Worm (Caenorhabditis elegans): ENCODE measurements around the gene appg-1.

appg-1 gene

ce11 chrII:10300082-10300749 is 25.6 kb upstream of the appg-1 start, which contains the start of gene nep-26:
Gene nep-26 (minus strand): TSS chrII:10300132.
- TF ChIP-seq unc-62 (GFP tag; optimal IDR thresholded peaks at IDR 0.05): peak; percentile 54
- no peak for TF ChIP-seq ceh-83 (GFP tag; optimal IDR thresholded peaks at IDR 0.05)
- TF ChIP-seq zip-8 (tag; optimal IDR thresholded peaks at IDR 0.05): peak; percentile 16

DNA sequence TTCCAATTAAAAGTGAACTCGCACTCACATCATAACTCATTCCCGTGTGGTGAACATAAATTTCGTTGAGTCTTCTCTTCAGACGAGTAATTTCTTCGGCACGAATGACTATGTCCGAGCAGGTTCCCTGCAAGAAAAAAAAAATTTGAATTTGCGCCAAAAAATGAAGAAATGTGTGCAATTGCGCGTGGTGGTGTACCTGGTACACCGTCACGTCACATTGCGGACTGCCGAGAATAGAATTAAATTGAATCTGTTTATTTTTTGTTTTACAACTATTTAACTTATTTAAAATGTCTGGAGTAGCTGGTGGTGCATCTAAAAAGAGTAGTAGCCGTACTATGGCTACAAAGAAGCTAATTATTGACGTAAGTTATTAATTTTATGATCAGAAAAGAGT is 24.9 kb upstream of the appg-1 start, which contains the start of gene mdt-22:
Gene mdt-22, plus strand, starts transcription at position 263 of the 400 bp plus-strand sequence.
- TF ChIP-seq tbx-8 (GFP tag; optimal IDR thresholded peaks at IDR 0.05) (no peak), nhr-2 (tag; optimal IDR thresholded peaks at IDR 0.05) (peak; percentile 2), M03D4.4 (tag; optimal IDR thresholded peaks at IDR 0.05) (peak; percentile 66), unc-120 (tag; optimal IDR thresholded peaks at IDR 0.05; ENCODE audit: poor library complexity, severe bottlenecking) (peak; percentile 96), ceh-39 (tag; optimal IDR thresholded peaks at IDR 0.05) (peak; percentile 28), pha-4 (tag; optimal IDR thresholded peaks at IDR 0.05) (peak; percentile 59), unc-62 (GFP tag; optimal IDR thresholded peaks at IDR 0.05) (no peak), sem-2 (GFP tag; optimal IDR thresholded peaks at IDR 0.05) (no peak), mls-2 (tag; optimal IDR thresholded peaks at IDR 0.05) (peak; percentile 39), elt-3 (tag; optimal IDR thresholded peaks at IDR 0.05) (peak; percentile 6), lsy-2 (tag; optimal IDR thresholded peaks at IDR 0.05) (peak; percentile 81), hlh-1 (tag; optimal IDR thresholded peaks at IDR 0.05) (peak; percentile 68), mep-1 (tag; optimal IDR thresholded peaks at IDR 0.05) (peak; percentile 89), bed-3 (GFP tag; optimal IDR thresholded peaks at IDR 0.05) (no peak), ceh-43 (GFP tag; optimal IDR thresholded peaks at IDR 0.05) (peak; percentile 26), ceh-83 (GFP tag; optimal IDR thresholded peaks at IDR 0.05) (no peak), drap-1 (GFP tag; optimal IDR thresholded peaks at IDR 0.05) (peak; percentile 70), cnd-1 (tag; optimal IDR thresholded peaks at IDR 0.05) (peak; percentile 28), zip-8 (tag; optimal IDR thresholded peaks at IDR 0.05) (no peak), nhr-237 (tag; optimal IDR thresholded peaks at IDR 0.05) (peak; percentile 52), sptf-1 (tag; optimal IDR thresholded peaks at IDR 0.05) (peak; percentile 72), ces-1 (GFP tag; optimal IDR thresholded peaks at IDR 0.05) (peak; percentile 92), lin-13 (tag; optimal IDR thresholded peaks at IDR 0.05) (peak; percentile 81), nhr-76 (tag; optimal IDR thresholded peaks at IDR 0.05) (no peak)

DNA sequence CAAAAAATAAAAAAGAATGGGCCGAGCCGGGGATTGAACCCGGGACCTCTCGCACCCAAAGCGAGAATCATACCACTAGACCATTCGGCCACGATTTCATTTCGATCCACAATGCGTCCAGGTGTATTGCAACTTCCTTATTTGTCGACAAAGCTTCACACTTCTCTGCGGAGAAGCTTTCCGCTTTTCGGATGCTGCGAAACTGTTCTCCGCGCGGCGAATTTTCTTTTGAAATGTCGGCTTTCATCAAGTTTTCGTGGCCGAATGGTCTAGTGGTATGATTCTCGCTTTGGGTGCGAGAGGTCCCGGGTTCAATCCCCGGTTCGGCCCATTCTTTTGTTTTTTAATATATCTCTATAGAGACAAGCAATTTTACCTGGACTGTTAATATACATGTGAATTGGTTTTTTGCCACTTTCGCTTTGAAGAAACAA is 23.7 kb upstream of the appg-1 start:
- peak; percentile 41 for TF ChIP-seq sptf-1 (tag; optimal IDR thresholded peaks at IDR 0.05)

- TF ChIP-seq zip-8 (tag; optimal IDR thresholded peaks at IDR 0.05) (peak; percentile 17), bed-3 (GFP tag; optimal IDR thresholded peaks at IDR 0.05) (no peak), ceh-83 (GFP tag; optimal IDR thresholded peaks at IDR 0.05) (no peak), ces-1 (GFP tag; optimal IDR thresholded peaks at IDR 0.05) (no peak), nhr-28 (tag; optimal IDR thresholded peaks at IDR 0.05) (no peak), ceh-39 (tag; optimal IDR thresholded peaks at IDR 0.05) (no peak)
Observed at ce11 chrII:10302646-10303045, 23.2 kb upstream of the appg-1 start, which contains the start of gene clpp-1. Gene clpp-1 (minus strand): TSS chrII:10302842.

DNA sequence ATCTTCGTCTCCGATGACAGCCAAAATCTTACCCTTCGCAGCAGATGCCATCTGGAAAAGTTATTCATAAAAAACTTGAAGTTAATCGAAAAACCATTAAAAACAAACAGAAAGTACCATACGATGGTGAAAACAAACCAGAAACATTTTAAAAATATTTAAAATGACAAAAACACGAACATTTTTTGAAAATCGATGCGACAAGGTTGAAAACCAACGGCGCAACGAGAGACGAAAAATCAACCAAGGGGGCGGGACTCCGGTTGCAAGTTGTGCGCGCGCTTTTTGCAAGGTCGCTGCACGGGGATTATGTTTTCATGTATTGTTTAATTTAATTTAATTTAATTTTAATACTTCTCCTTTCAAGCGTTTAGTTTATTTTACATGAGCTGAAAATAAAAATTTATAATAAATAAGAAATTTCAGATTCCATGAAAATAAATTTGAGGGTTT is 22.2 kb upstream of the appg-1 start, which contains the start of gene vha-9:
Gene vha-9, minus strand, starts transcription at position 51 of the 453 bp plus-strand sequence.
- TF ChIP-seq tbx-8 (GFP tag; optimal IDR thresholded peaks at IDR 0.05): no peak
- TF ChIP-seq nhr-12 (tag; optimal IDR thresholded peaks at IDR 0.05): no peak
- no peak for TF ChIP-seq ceh-83 (GFP tag; optimal IDR thresholded peaks at IDR 0.05)
- peak; percentile 13 for TF ChIP-seq M03D4.4 (tag; optimal IDR thresholded peaks at IDR 0.05)
- TF ChIP-seq elt-3 (tag; optimal IDR thresholded peaks at IDR 0.05): no peak
- peak; percentile 3 for TF ChIP-seq nhr-2 (tag; optimal IDR thresholded peaks at IDR 0.05)
- no peak for TF ChIP-seq sem-2 (GFP tag; optimal IDR thresholded peaks at IDR 0.05)
- no peak for TF ChIP-seq drap-1 (GFP tag; optimal IDR thresholded peaks at IDR 0.05)
- no peak for TF ChIP-seq ceh-39 (tag; optimal IDR thresholded peaks at IDR 0.05)
- TF ChIP-seq unc-39 (tag; optimal IDR thresholded peaks at IDR 0.05): no peak
- TF ChIP-seq lin-13 (tag; optimal IDR thresholded peaks at IDR 0.05): no peak
- no peak for TF ChIP-seq flh-1 (GFP tag; optimal IDR thresholded peaks at IDR 0.05)
- TF ChIP-seq mep-1 (tag; optimal IDR thresholded peaks at IDR 0.05): peak; percentile 56
- peak; percentile 7 for TF ChIP-seq pha-4 (tag; optimal IDR thresholded peaks at IDR 0.05)
- peak; percentile 11 for TF ChIP-seq bed-3 (GFP tag; optimal IDR thresholded peaks at IDR 0.05)
- no peak for TF ChIP-seq nhr-28 (tag; optimal IDR thresholded peaks at IDR 0.05)
- TF ChIP-seq blmp-1 (tag; optimal IDR thresholded peaks at IDR 0.05): no peak
- peak; percentile 91 for TF ChIP-seq ces-1 (GFP tag; optimal IDR thresholded peaks at IDR 0.05)
- TF ChIP-seq cnd-1 (tag; optimal IDR thresholded peaks at IDR 0.05): no peak
- TF ChIP-seq unc-62 (GFP tag; optimal IDR thresholded peaks at IDR 0.05): no peak
- TF ChIP-seq zip-8 (tag; optimal IDR thresholded peaks at IDR 0.05): no peak
- TF ChIP-seq elt-1 (tag; optimal IDR thresholded peaks at IDR 0.05; ENCODE audit: borderline replicate concordance, insufficient read depth): no peak
- TF ChIP-seq mab-5 (tag; optimal IDR thresholded peaks at IDR 0.05): no peak
- TF ChIP-seq snpc-4 (tag; optimal IDR thresholded peaks at IDR 0.05): no peak
- no peak for TF ChIP-seq ztf-11 (tag; optimal IDR thresholded peaks at IDR 0.05)
- TF ChIP-seq nhr-237 (tag; optimal IDR thresholded peaks at IDR 0.05): no peak
- TF ChIP-seq lsy-2 (tag; optimal IDR thresholded peaks at IDR 0.05): peak; percentile 57
- TF ChIP-seq ham-2 (GFP tag; optimal IDR thresholded peaks at IDR 0.05): no peak
- TF ChIP-seq unc-120 (tag; optimal IDR thresholded peaks at IDR 0.05; ENCODE audit: poor library complexity, severe bottlenecking): no peak
- TF ChIP-seq sptf-1 (tag; optimal IDR thresholded peaks at IDR 0.05): peak; percentile 74
- TF ChIP-seq hlh-1 (tag; optimal IDR thresholded peaks at IDR 0.05): peak; percentile 28
- TF ChIP-seq ceh-43 (GFP tag; optimal IDR thresholded peaks at IDR 0.05): no peak
- no peak for TF ChIP-seq nhr-76 (tag; optimal IDR thresholded peaks at IDR 0.05)
- TF ChIP-seq lin-32 (GFP tag; optimal IDR thresholded peaks at IDR 0.05): no peak
- TF ChIP-seq mls-2 (tag; optimal IDR thresholded peaks at IDR 0.05): no peak

Data from whole organism, mixed stage, embryonic.